Fruit fly (Drosophila melanogaster) whole organism: ENCODE measurements around the gene wda.
A peak's percentile ranks its signal among the peaks of the same experiment; 100 is the strongest.

ENCODE experiments used
- CG8478 ChIP-seq: fragments of >200 bp; optimal IDR thresholded peaks from 2 replicates; lab custom pipeline; 2018; ENCODE audit warnings: inconsistent platforms
- Dll ChIP-seq: fragments of >200 bp; optimal IDR thresholded peaks from 2 replicates; lab custom pipeline; 2017
- EcR ChIP-seq, 2 experiments: fragments of >200 bp; optimal IDR thresholded peaks; 2 replicates each; lab custom pipeline; 2017; ENCODE audit warnings: missing biosample characterization in 2 of 2, missing genetic modification characterization in 2 of 2, missing genetic modification reagents in 2 of 2
- pan ChIP-seq: fragments of >200 bp; optimal IDR thresholded peaks from 2 replicates; lab custom pipeline; 2017
- psq ChIP-seq: fragments of >200 bp; optimal IDR thresholded peaks from 2 replicates; lab custom pipeline; 2017
- usp ChIP-seq: fragments of >200 bp; optimal IDR thresholded peaks from 2 replicates; lab custom pipeline; 2017; ENCODE audit warnings: missing biosample characterization, missing genetic modification characterization, mixed read lengths

wda gene

dm6 chr3R:23239934-23240632 lies 17.8 kb downstream of the wda start:
- TF ChIP-seq CG8478 = no peak
- no peak for TF ChIP-seq pan (lab: Kevin White, UChicago)
- no peak for TF ChIP-seq usp (GFP tag; lab: Kevin White, UChicago)
- TF ChIP-seq EcR (GFP tag; optimal IDR thresholded peaks at IDR 0.05; lab: Kevin White, UChicago) = no peak
- TF ChIP-seq psq (lab: Kevin White, UChicago) = no peak
- TF ChIP-seq Dll (lab: Kevin White, UChicago) = no peak

dm6 chr3R:23239051-23239450 lies 18.8 kb downstream of the wda start:
- TF ChIP-seq EcR (GFP tag; optimal IDR thresholded peaks at IDR 0.05; lab: Kevin White, UChicago) (no peak), CG8478 (no peak), Dll (lab: Kevin White, UChicago) (no peak), usp (GFP tag; lab: Kevin White, UChicago) (no peak), pan (lab: Kevin White, UChicago) (no peak), psq (lab: Kevin White, UChicago) (no peak)

- TF ChIP-seq CG8478 = no peak
- TF ChIP-seq EcR (GFP tag; optimal IDR thresholded peaks at IDR 0.05; lab: Kevin White, UChicago) = no peak
- no peak for TF ChIP-seq Dll (lab: Kevin White, UChicago)
- TF ChIP-seq pan (lab: Kevin White, UChicago) = no peak
- TF ChIP-seq psq (lab: Kevin White, UChicago) = no peak
- TF ChIP-seq usp (GFP tag; lab: Kevin White, UChicago) = no peak
These were observed 29.2 kb downstream of the wda start for dm6 chr3R:23228605-23229264.

dm6 chr3R:23226521-23227039 lies 31.3 kb downstream of the wda start, which contains the start of gene cnc:
TSS of gene cnc (minus strand) at chr3R:23226711.
- TF ChIP-seq Dll (lab: Kevin White, UChicago) (peak; percentile 86), usp (GFP tag; lab: Kevin White, UChicago) (no peak)

- TF ChIP-seq usp (GFP tag; lab: Kevin White, UChicago) = no peak
- no peak for TF ChIP-seq CG8478
- TF ChIP-seq EcR (GFP tag; optimal IDR thresholded peaks at IDR 0.05; lab: Kevin White, UChicago) = no peak
- TF ChIP-seq pan (lab: Kevin White, UChicago) = no peak
- no peak for TF ChIP-seq psq (lab: Kevin White, UChicago)
- no peak for TF ChIP-seq Dll (lab: Kevin White, UChicago)
These were observed 32.6 kb downstream of the wda start for dm6 chr3R:23225266-23225665.

dm6 chr3R:23223151-23223810 lies 34.6 kb downstream of the wda start:
- TF ChIP-seq EcR (GFP tag; optimal IDR thresholded peaks at IDR 0.05; lab: Kevin White, UChicago) (no peak), pan (lab: Kevin White, UChicago) (no peak), usp (GFP tag; lab: Kevin White, UChicago) (no peak), Dll (lab: Kevin White, UChicago) (no peak), psq (lab: Kevin White, UChicago) (no peak), CG8478 (no peak)

- no peak for TF ChIP-seq psq (lab: Kevin White, UChicago)
- TF ChIP-seq usp (GFP tag; lab: Kevin White, UChicago) = no peak
- no peak for TF ChIP-seq EcR (GFP tag; optimal IDR thresholded peaks at IDR 0.05; lab: Kevin White, UChicago)
These were observed 36.2 kb downstream of the wda start for dm6 chr3R:23221680-23222148.

- TF ChIP-seq usp (GFP tag; lab: Kevin White, UChicago) = no peak
- TF ChIP-seq EcR (GFP tag; optimal IDR thresholded peaks at IDR 0.05; lab: Kevin White, UChicago) = no peak
- no peak for TF ChIP-seq Dll (lab: Kevin White, UChicago)
- TF ChIP-seq CG8478 = no peak
- TF ChIP-seq psq (lab: Kevin White, UChicago) = no peak
- TF ChIP-seq pan (lab: Kevin White, UChicago) = no peak
These were observed 36.7 kb downstream of the wda start for dm6 chr3R:23221003-23221679.

- no peak for TF ChIP-seq usp (GFP tag; lab: Kevin White, UChicago)
- peak; percentile 74 to 77 for TF ChIP-seq EcR (GFP tag; optimal IDR thresholded peaks at IDR 0.05; lab: Kevin White, UChicago)
These were observed 37.5 kb downstream of the wda start for dm6 chr3R:23220239-23221002.

dm6 chr3R:23217142-23217771 lies 40.6 kb downstream of the wda start:
- TF ChIP-seq EcR (GFP tag; optimal IDR thresholded peaks at IDR 0.05; lab: Kevin White, UChicago) (no peak), CG8478 (no peak), usp (GFP tag; lab: Kevin White, UChicago) (no peak), pan (lab: Kevin White, UChicago) (no peak), psq (lab: Kevin White, UChicago) (no peak), Dll (lab: Kevin White, UChicago) (no peak)
